Worm (Caenorhabditis elegans) whole organism, young adult: ENCODE results near the gene hot-6.
A peak's percentile ranks its signal among the peaks of the same experiment; 100 is the strongest.

Experiments used
- B0019.2 ChIP-seq: fragments of 200-800 bp; sonication (Bioruptor generic); conservative IDR thresholded peaks from 2 replicates; pipeline ENCODE4 v1.3.6; 2022; ENCODE audit warnings: missing genetic modification reagents, missing genetic modification characterization, missing compliant biosample characterization
- C06A6.2 ChIP-seq: fragments of 200-800 bp; sonication (Bioruptor generic); conservative IDR thresholded peaks from 2 replicates; pipeline ENCODE4 v1.3.6; 2022; ENCODE audit warnings: missing genetic modification characterization, missing compliant biosample characterization
- D2030.7 ChIP-seq: fragments of 200-800 bp; sonication (Bioruptor generic); IDR thresholded peaks from 2 replicates; pipeline ENCODE4 v1.3.6; 2022; ENCODE audit warnings: missing genetic modification reagents, missing genetic modification characterization, missing compliant biosample characterization
- F33H1.4 ChIP-seq: fragments of 200-800 bp; sonication (Bioruptor generic); IDR thresholded peaks from 2 replicates; pipeline ENCODE4 v1.3.6; 2022; ENCODE audit warnings: missing genetic modification reagents, missing genetic modification characterization, missing compliant biosample characterization
- F52B5.7 ChIP-seq: sonication (generic microtip); optimal IDR thresholded peaks from 2 replicates; lab custom pipeline; 2016; ENCODE audit warnings: mild to moderate bottlenecking, missing genetic modification characterization, missing compliant biosample characterization
- T07F8.4 ChIP-seq: sonication (generic microtip); optimal IDR thresholded peaks from 2 replicates; lab custom pipeline; 2016; ENCODE audit warnings: mild to moderate bottlenecking, missing genetic modification characterization, moderate library complexity, missing compliant biosample characterization
- Y53G8AR.9 ChIP-seq: fragments of 200-800 bp; sonication (Bioruptor generic); conservative IDR thresholded peaks from 2 replicates; pipeline ENCODE4 v1.3.6; 2022; ENCODE audit warnings: missing genetic modification reagents, missing genetic modification characterization, missing compliant biosample characterization
- Y56A3A.18 ChIP-seq: fragments of 200-800 bp; sonication (Bioruptor generic); IDR thresholded peaks from 2 replicates; pipeline ENCODE4 v1.3.6; 2022; ENCODE audit warnings: missing genetic modification reagents, missing genetic modification characterization, missing compliant biosample characterization
- Y67H2A.10 ChIP-seq: fragments of 200-800 bp; sonication (Bioruptor generic); conservative IDR thresholded peaks from 2 replicates; pipeline ENCODE4 v1.3.6; 2022; ENCODE audit warnings: missing genetic modification reagents, missing genetic modification characterization, missing compliant biosample characterization
- ZK185.1 ChIP-seq: sonication (generic microtip); optimal IDR thresholded peaks from 2 replicates; lab custom pipeline; 2016; ENCODE audit warnings: mild to moderate bottlenecking, missing genetic modification characterization, missing compliant biosample characterization; ENCODE audit not compliant: poor library complexity, severe bottlenecking
- ama-1 ChIP-seq, 3 experiments: fragments of 150-350 bp in 1 of 3; sonication (generic microtip) in 2 of 3; optimal IDR thresholded peaks; 2 replicates each; lab custom pipeline; 2014 to 2018; ENCODE audit warnings: missing biosample characterization in 2 of 3, missing genetic modification characterization in 2 of 3, missing genetic modification reagents in 2 of 3
- aptf-2 ChIP-seq: fragments of 200-800 bp; sonication (Bioruptor generic); conservative IDR thresholded peaks from 2 replicates; pipeline ENCODE4 v1.3.6; 2022; ENCODE audit warnings: missing genetic modification reagents, missing genetic modification characterization, missing compliant biosample characterization
- attf-3 ChIP-seq: fragments of 200-800 bp; sonication (Bioruptor generic); conservative IDR thresholded peaks from 2 replicates; pipeline ENCODE4 v1.3.6; 2022; ENCODE audit warnings: missing genetic modification reagents, missing genetic modification characterization, missing compliant biosample characterization
- attf-6 ChIP-seq: fragments of 200-800 bp; sonication (Bioruptor generic); IDR thresholded peaks from 2 replicates; pipeline ENCODE4 v1.3.6; 2022; ENCODE audit warnings: missing genetic modification reagents, missing genetic modification characterization, missing compliant biosample characterization
- dpl-1 ChIP-seq: fragments of 150-350 bp; optimal IDR thresholded peaks from 2 replicates; lab custom pipeline; 2014; ENCODE audit warnings: missing biosample characterization, missing genetic modification reagents, missing genetic modification characterization
- gei-17 ChIP-seq: fragments of 200-800 bp; sonication (Bioruptor generic); optimal IDR thresholded peaks from 2 replicates; lab custom pipeline; 2018; ENCODE audit warnings: mild to moderate bottlenecking, missing genetic modification characterization, missing compliant biosample characterization
- him-1 ChIP-seq: sonication (generic microtip); optimal IDR thresholded peaks from 2 replicates; lab custom pipeline; 2016; ENCODE audit warnings: missing genotype, missing genetic modification reagents, missing genetic modification characterization, missing compliant biosample characterization
- hlh-12 ChIP-seq: sonication (generic microtip); optimal IDR thresholded peaks from 2 replicates; lab custom pipeline; 2016; ENCODE audit warnings: missing genetic modification characterization, missing compliant biosample characterization
- hlh-26 ChIP-seq: fragments of 200-800 bp; sonication (Bioruptor generic); conservative IDR thresholded peaks from 2 replicates; pipeline ENCODE4 v1.3.6; 2022; ENCODE audit warnings: missing genetic modification reagents, missing genetic modification characterization, missing compliant biosample characterization
- hrde-1 ChIP-seq: sonication (generic microtip); optimal IDR thresholded peaks from 2 replicates; lab custom pipeline; 2016; ENCODE audit warnings: missing genetic modification characterization, mild to moderate bottlenecking, missing compliant biosample characterization, moderate library complexity, missing genotype, missing genetic modification reagents, borderline replicate concordance
- lsy-27 ChIP-seq: sonication (generic microtip); optimal IDR thresholded peaks from 2 replicates; lab custom pipeline; 2017; ENCODE audit warnings: missing genetic modification characterization, mild to moderate bottlenecking, missing compliant biosample characterization, antibody characterized with exemption, missing genotype, borderline replicate concordance; ENCODE audit not compliant: insufficient read depth
- madf-3 ChIP-seq: fragments of 200-800 bp; sonication (Bioruptor generic); IDR thresholded peaks from 2 replicates; pipeline ENCODE4 v1.3.6; 2022; ENCODE audit warnings: missing genetic modification reagents, missing genetic modification characterization, missing compliant biosample characterization
- nhr-80 ChIP-seq: sonication (generic microtip); optimal IDR thresholded peaks from 2 replicates; lab custom pipeline; 2016; ENCODE audit warnings: missing genetic modification characterization, missing compliant biosample characterization
- repo-1 ChIP-seq: sonication (generic microtip); optimal IDR thresholded peaks from 2 replicates; lab custom pipeline; 2017; ENCODE audit warnings: mild to moderate bottlenecking, missing genetic modification characterization, missing compliant biosample characterization
- snpc-4 ChIP-seq, 5 experiments: fragments of 150-350 bp in 1 of 5; sonication (generic microtip) in 4 of 5; optimal IDR thresholded peaks; 2 replicates each; lab custom pipeline; 2014 to 2018; ENCODE audit warnings: missing genetic modification characterization in 5 of 5, missing biosample characterization in 3 of 5, antibody characterized with exemption in 2 of 5, mild to moderate bottlenecking in 2 of 5, missing compliant biosample characterization in 2 of 5, missing genotype in 2 of 5, moderate library complexity in 2 of 5, missing genetic modification reagents in 1 of 5
- tbp1 ChIP-seq: fragments of 200-800 bp; sonication (Bioruptor generic); optimal IDR thresholded peaks from 2 replicates; lab custom pipeline; 2018; ENCODE audit warnings: mild to moderate bottlenecking, missing genetic modification characterization, missing compliant biosample characterization
- tlf-1 ChIP-seq: fragments of 200-800 bp; sonication (Bioruptor generic); optimal IDR thresholded peaks from 2 replicates; lab custom pipeline; 2018; ENCODE audit warnings: mild to moderate bottlenecking, missing genetic modification characterization, missing compliant biosample characterization
- unc-130 ChIP-seq: sonication (generic microtip); optimal IDR thresholded peaks from 2 replicates; lab custom pipeline; 2016; ENCODE audit warnings: missing genetic modification reagents, missing genetic modification characterization, missing compliant biosample characterization
- ztf-18 ChIP-seq: sonication (generic microtip); optimal IDR thresholded peaks from 2 replicates; lab custom pipeline; 2016; ENCODE audit warnings: missing genotype, mild to moderate bottlenecking, missing genetic modification characterization, missing compliant biosample characterization
- ztf-28 ChIP-seq: fragments of 200-800 bp; sonication (Bioruptor generic); IDR thresholded peaks from 2 replicates; pipeline ENCODE4 v1.3.6; 2022; ENCODE audit warnings: missing genetic modification reagents, missing genetic modification characterization, missing compliant biosample characterization
- ztf-3 ChIP-seq: fragments of 200-800 bp; sonication (Bioruptor generic); optimal IDR thresholded peaks from 2 replicates; lab custom pipeline; 2018; ENCODE audit warnings: mild to moderate bottlenecking, missing genetic modification characterization, missing compliant biosample characterization

The hot-6 gene

DNA sequence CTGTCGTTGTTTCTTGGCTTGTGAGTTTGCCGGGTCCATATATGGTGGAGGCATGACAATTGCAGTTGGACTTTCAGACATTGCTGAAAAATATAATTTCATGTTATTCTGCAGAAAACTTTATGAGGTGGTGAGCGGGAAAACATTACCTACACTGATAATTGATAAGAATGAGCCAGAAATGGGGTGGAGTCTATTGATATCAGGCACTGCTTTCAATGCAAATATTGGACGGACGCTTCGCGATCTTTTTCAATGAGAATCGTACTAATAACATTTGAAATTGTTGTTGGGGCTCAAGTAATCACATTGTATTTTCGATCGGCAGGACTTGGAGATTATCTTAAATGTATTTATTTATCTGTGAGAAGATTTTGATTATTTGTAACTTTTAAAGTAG is 36.4 kb upstream of the hot-6 start, which contains the start of gene T04C12.1:
TSS of gene T04C12.1 (minus strand) at position 90 of the 400 bp plus-strand sequence.
- TF ChIP-seq ama-1 (optimal IDR thresholded peaks at IDR 0.05; lab: Kevin White, UChicago), result peak; percentile 6
- TF ChIP-seq ama-1 (GFP tag; optimal IDR thresholded peaks at IDR 0.05; lab: Kevin White, UChicago), result no peak
- TF ChIP-seq tbp1, result no peak
- TF ChIP-seq nhr-80 (tag; lab: Kevin White, UChicago), result no peak
- no peak for TF ChIP-seq B0019.2 (GFP tag; lab: Robert Waterston, UW)
- TF ChIP-seq lsy-27 (tag; lab: Kevin White, UChicago), result no peak
- no peak for TF ChIP-seq Y53G8AR.9 (GFP tag; lab: Robert Waterston, UW)
- no peak for TF ChIP-seq him-1

DNA sequence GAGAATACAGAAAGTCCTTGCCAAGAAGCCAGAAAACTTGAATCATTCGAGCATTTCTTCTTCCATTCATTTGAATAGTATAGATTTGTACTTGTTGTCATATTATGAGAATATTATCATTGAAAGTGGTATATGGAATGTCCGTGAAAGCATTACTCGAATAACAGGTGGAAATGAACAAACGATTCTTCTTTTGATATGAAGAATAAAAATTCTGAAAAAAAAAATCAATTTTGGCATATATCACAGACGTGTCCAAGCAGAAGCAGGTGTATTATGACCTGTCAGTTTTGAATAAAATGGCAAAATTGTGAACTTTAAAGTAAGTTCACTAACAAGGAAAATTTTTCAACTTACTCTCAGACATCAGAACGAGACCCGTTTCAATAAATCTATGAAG is 34.3 kb upstream of the hot-6 start, which contains the start of gene srh-75:
TSS of gene srh-75 (minus strand) at position 101 of the 400 bp plus-strand sequence.
- TF ChIP-seq ZK185.1 (tag; lab: Kevin White, UChicago) (no peak), madf-3 (GFP tag; lab: Robert Waterston, UW) (no peak), aptf-2 (GFP tag; lab: Robert Waterston, UW) (no peak), Y56A3A.18 (GFP tag; lab: Robert Waterston, UW) (no peak)

DNA sequence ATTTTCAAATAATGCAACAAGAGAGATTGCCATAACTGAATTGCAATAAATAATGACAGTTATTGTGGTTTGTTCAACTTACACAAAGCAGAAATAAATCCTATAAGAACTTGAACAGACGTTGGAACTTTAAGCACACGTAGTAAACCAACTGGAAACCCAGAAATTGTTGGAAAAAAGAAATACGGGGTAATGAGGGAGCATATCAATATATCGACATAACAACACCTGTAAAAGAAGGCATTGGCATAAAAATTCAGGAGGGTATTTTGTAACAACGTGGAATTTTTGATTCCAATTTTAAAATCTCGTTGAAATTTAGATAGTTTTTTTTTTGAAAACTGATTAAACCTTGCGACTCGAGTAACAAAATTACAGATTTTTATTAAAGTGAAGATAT is 33.7 kb upstream of the hot-6 start:
- TF ChIP-seq gei-17 (no peak), F52B5.7 (no peak)

DNA sequence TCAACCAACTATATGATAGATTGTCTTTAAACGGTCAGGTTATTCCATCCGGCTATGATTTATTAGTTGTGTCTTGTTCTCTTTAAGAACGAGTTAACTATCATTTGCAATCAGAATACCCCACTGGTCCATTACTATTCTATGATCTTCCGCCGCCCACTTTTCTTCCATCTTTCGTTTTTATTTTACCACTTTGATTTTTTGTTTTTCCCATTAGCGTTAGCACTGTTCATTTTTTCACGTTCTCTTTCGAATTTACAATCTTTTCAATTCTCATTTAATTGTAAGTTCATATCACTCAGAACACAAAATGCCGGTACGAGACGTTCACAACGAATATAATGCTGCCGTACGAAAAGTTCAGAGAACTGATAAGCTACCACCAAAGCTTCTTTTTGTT is 31.1 kb upstream of the hot-6 start, which contains the start of gene T04C12.7:
TSS of gene T04C12.7 (plus strand) at position 301 of the 400 bp plus-strand sequence.
- TF ChIP-seq unc-130 (GFP tag; lab: Kevin White, UChicago), result no peak
- TF ChIP-seq attf-6 (GFP tag; lab: Robert Waterston, UW), result no peak
- TF ChIP-seq tlf-1 (GFP tag; lab: Kevin White, UChicago), result no peak
- TF ChIP-seq B0019.2 (GFP tag; lab: Robert Waterston, UW), result no peak
- TF ChIP-seq F33H1.4 (GFP tag; lab: Robert Waterston, UW), result no peak
- no peak for TF ChIP-seq D2030.7 (GFP tag; lab: Robert Waterston, UW)
- TF ChIP-seq dpl-1 (GFP tag; lab: Kevin White, UChicago), result no peak
- no peak for TF ChIP-seq ztf-28 (GFP tag; lab: Robert Waterston, UW)
- no peak for TF ChIP-seq lsy-27 (tag; lab: Kevin White, UChicago)
- TF ChIP-seq ztf-3, result no peak
- no peak for TF ChIP-seq Y67H2A.10 (GFP tag; lab: Robert Waterston, UW)
- no peak for TF ChIP-seq hlh-26 (GFP tag; lab: Robert Waterston, UW)
- TF ChIP-seq ztf-18, result no peak
- TF ChIP-seq T07F8.4 (tag; lab: Kevin White, UChicago), result no peak
- no peak for TF ChIP-seq snpc-4 (GFP tag; optimal IDR thresholded peaks at IDR 0.05; lab: Kevin White, UChicago)
- no peak for TF ChIP-seq snpc-4 (tag; optimal IDR thresholded peaks at IDR 0.05; lab: Kevin White, UChicago)
- TF ChIP-seq repo-1 (tag; lab: Kevin White, UChicago), result no peak
- TF ChIP-seq attf-3 (GFP tag; lab: Robert Waterston, UW), result no peak
- no peak for TF ChIP-seq hrde-1 (tag; lab: Kevin White, UChicago)
- TF ChIP-seq hlh-12 (tag; lab: Kevin White, UChicago), result no peak
- TF ChIP-seq ZK185.1 (tag; lab: Kevin White, UChicago), result no peak

DNA sequence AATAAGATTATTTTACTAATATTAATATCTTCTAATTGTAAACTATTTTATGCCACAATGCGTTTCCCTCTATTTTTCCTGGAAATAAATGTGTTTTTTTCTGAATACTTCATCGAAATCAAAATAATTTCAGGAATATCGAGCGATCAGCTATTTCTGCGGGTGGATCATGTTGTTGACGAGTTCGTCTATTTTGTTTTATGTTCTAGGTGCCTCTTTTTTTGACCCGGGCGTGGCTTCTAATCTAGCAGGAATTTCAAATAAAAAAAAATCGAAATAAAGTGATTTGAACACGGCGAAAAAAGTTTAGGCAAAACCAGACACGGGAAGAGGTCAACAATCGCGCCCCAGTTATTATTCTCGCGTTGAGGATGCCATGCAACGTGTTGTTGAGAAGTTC is 29.2 kb upstream of the hot-6 start, which contains the start of gene T04C12.33:
TSS of gene T04C12.33 (plus strand) at position 301 of the 400 bp plus-strand sequence.
- no peak for TF ChIP-seq C06A6.2 (GFP tag; lab: Robert Waterston, UW)
